Fruit fly (Drosophila melanogaster) whole organism, prepupa: ENCODE results near the gene CG4080.

Source experiments
- Blimp-1 ChIP-seq: fragments of 200-800 bp; sonication (Bioruptor generic); optimal IDR thresholded peaks from 3 replicates; lab custom pipeline; 2017; ENCODE audit warnings: missing biosample characterization, missing genetic modification characterization, mild to moderate bottlenecking, moderate library complexity, missing genetic modification reagents
- CG10631 ChIP-seq: fragments of 200-800 bp; sonication (Bioruptor generic); optimal IDR thresholded peaks from 2 replicates; lab custom pipeline; 2016; ENCODE audit warnings: missing biosample characterization, missing genetic modification characterization
- CG11294 ChIP-seq: fragments of 200-800 bp; sonication (Bioruptor generic); IDR thresholded peaks from 2 replicates; pipeline ENCODE4 v1.3.6; 2022; ENCODE audit warnings: missing biosample characterization, missing genetic modification characterization
- CG11762 ChIP-seq: fragments of 200-800 bp; sonication (Bioruptor generic); optimal IDR thresholded peaks from 3 replicates; lab custom pipeline; 2016; ENCODE audit warnings: missing biosample characterization, missing genetic modification characterization; ENCODE audit not compliant: insufficient read depth
- CG11902 ChIP-seq: fragments of 200-800 bp; sonication (Bioruptor generic); optimal IDR thresholded peaks from 3 replicates; lab custom pipeline; 2016; ENCODE audit warnings: missing biosample characterization, missing genetic modification characterization
- CG15336 ChIP-seq: fragments of 200-800 bp; sonication (Bioruptor generic); IDR thresholded peaks from 2 replicates; pipeline ENCODE4 v1.3.6; 2022; ENCODE audit warnings: missing biosample characterization, missing genetic modification characterization
- CG1621 ChIP-seq: fragments of 200-800 bp; sonication (Bioruptor generic); optimal IDR thresholded peaks from 3 replicates; lab custom pipeline; 2018; ENCODE audit warnings: missing biosample characterization, mild to moderate bottlenecking, missing genetic modification characterization
- CG16779 ChIP-seq: fragments of 200-800 bp; sonication (Bioruptor generic); optimal IDR thresholded peaks from 3 replicates; lab custom pipeline; 2017; ENCODE audit warnings: missing biosample characterization, mild to moderate bottlenecking, missing genetic modification characterization
- CG31627 ChIP-seq: fragments of 200-800 bp; sonication (Bioruptor generic); optimal IDR thresholded peaks from 3 replicates; lab custom pipeline; 2016; ENCODE audit warnings: missing biosample characterization, missing genetic modification characterization
- CG32006 ChIP-seq: fragments of 200-800 bp; sonication (Bioruptor generic); optimal IDR thresholded peaks from 3 replicates; lab custom pipeline; 2017; ENCODE audit warnings: missing biosample characterization, mild to moderate bottlenecking, missing genetic modification characterization
- CG3919 ChIP-seq: fragments of 200-800 bp; sonication (Bioruptor generic); optimal IDR thresholded peaks from 3 replicates; lab custom pipeline; 2016; ENCODE audit warnings: missing biosample characterization, missing genetic modification characterization
- CG4318 ChIP-seq: fragments of 200-800 bp; sonication (Bioruptor generic); optimal IDR thresholded peaks from 3 replicates; lab custom pipeline; 2017; ENCODE audit warnings: missing biosample characterization, mild to moderate bottlenecking, missing genetic modification characterization
- CG6163 ChIP-seq: fragments of 200-800 bp; sonication (Bioruptor generic); IDR thresholded peaks from 3 replicates; pipeline ENCODE4 v1.3.6; 2022; ENCODE audit warnings: missing biosample characterization, missing genetic modification characterization
- CG6792 ChIP-seq: fragments of 200-800 bp; sonication (Bioruptor generic); optimal IDR thresholded peaks from 3 replicates; lab custom pipeline; 2016; ENCODE audit warnings: missing biosample characterization, missing genetic modification characterization
- CG6808 ChIP-seq: fragments of 200-800 bp; sonication (Bioruptor generic); optimal IDR thresholded peaks from 3 replicates; lab custom pipeline; 2017; ENCODE audit warnings: missing biosample characterization, missing genetic modification characterization, mild to moderate bottlenecking, moderate library complexity, missing genetic modification reagents
- CG6854 ChIP-seq: fragments of 200-800 bp; sonication (Bioruptor generic); optimal IDR thresholded peaks from 2 replicates; lab custom pipeline; 2017; ENCODE audit warnings: missing biosample characterization, mild to moderate bottlenecking, missing genetic modification characterization
- CG7368 ChIP-seq: fragments of 200-800 bp; sonication (Bioruptor generic); optimal IDR thresholded peaks from 3 replicates; lab custom pipeline; 2016; ENCODE audit warnings: missing biosample characterization, missing genetic modification characterization
- CG8319 ChIP-seq: fragments of 200-800 bp; sonication (Bioruptor generic); optimal IDR thresholded peaks from 3 replicates; lab custom pipeline; 2016; ENCODE audit warnings: missing biosample characterization, missing genetic modification characterization
- CG8632 ChIP-seq: fragments of 200-800 bp; sonication (Bioruptor generic); optimal IDR thresholded peaks from 3 replicates; lab custom pipeline; 2016; ENCODE audit warnings: missing biosample characterization, missing genetic modification characterization
- CG9139 ChIP-seq: fragments of 200-800 bp; sonication (Bioruptor generic); optimal IDR thresholded peaks from 3 replicates; lab custom pipeline; 2017; ENCODE audit warnings: missing biosample characterization, mild to moderate bottlenecking, missing genetic modification characterization
- Eip75B ChIP-seq: fragments of 200-800 bp; sonication (Bioruptor generic); optimal IDR thresholded peaks from 3 replicates; lab custom pipeline; 2016; ENCODE audit warnings: missing biosample characterization, missing genetic modification characterization
- Eip78C ChIP-seq: fragments of 200-800 bp; sonication (Bioruptor generic); peaks from one replicate; lab custom pipeline; 2016; ENCODE audit warnings: missing biosample characterization, missing genetic modification characterization
- Eip93F ChIP-seq: fragments of 200-800 bp; sonication (Bioruptor generic); optimal IDR thresholded peaks from 2 replicates; lab custom pipeline; 2016; ENCODE audit warnings: missing biosample characterization, mild to moderate bottlenecking, missing genetic modification characterization
- Ets21C ChIP-seq: fragments of 200-800 bp; sonication (Bioruptor generic); optimal IDR thresholded peaks from 3 replicates; lab custom pipeline; 2016; ENCODE audit warnings: missing biosample characterization, missing genetic modification characterization
- Ets96B ChIP-seq: fragments of 200-800 bp; optimal IDR thresholded peaks from 2 replicates; lab custom pipeline; 2019; ENCODE audit warnings: missing biosample characterization, mild to moderate bottlenecking, missing genetic modification characterization, moderate library complexity
- Gug ChIP-seq: fragments of 200-800 bp; sonication (Bioruptor generic); IDR thresholded peaks from 2 replicates; pipeline ENCODE4 v1.3.6; 2022; ENCODE audit warnings: missing biosample characterization, missing genetic modification characterization
- Hr38 ChIP-seq: sonication (Bioruptor generic); optimal IDR thresholded peaks from 2 replicates; lab custom pipeline; 2016; ENCODE audit warnings: missing biosample characterization, missing genetic modification characterization
- Hr39 ChIP-seq: fragments of 200-800 bp; sonication (Bioruptor generic); optimal IDR thresholded peaks from 2 replicates; lab custom pipeline; 2016; ENCODE audit warnings: missing biosample characterization, missing genetic modification characterization
- Hr4 ChIP-seq: fragments of 200-800 bp; sonication (Bioruptor generic); optimal IDR thresholded peaks from 3 replicates; lab custom pipeline; 2016; ENCODE audit warnings: missing biosample characterization, missing genetic modification characterization
- Lpt ChIP-seq: fragments of 200-800 bp; sonication (Bioruptor generic); optimal IDR thresholded peaks from 3 replicates; lab custom pipeline; 2016; ENCODE audit warnings: missing biosample characterization, missing genetic modification characterization
- Met ChIP-seq: fragments of 200-800 bp; sonication (Bioruptor generic); optimal IDR thresholded peaks from 3 replicates; lab custom pipeline; 2016; ENCODE audit warnings: missing biosample characterization, missing genetic modification characterization
- OdsH ChIP-seq: fragments of 200-800 bp; sonication (Bioruptor generic); optimal IDR thresholded peaks from 3 replicates; lab custom pipeline; 2016; ENCODE audit warnings: missing biosample characterization, missing genetic modification characterization
- Smox ChIP-seq: fragments of 200-800 bp; sonication (Bioruptor generic); optimal IDR thresholded peaks from 3 replicates; lab custom pipeline; 2016; ENCODE audit warnings: missing biosample characterization, missing genetic modification characterization
- Sox14 ChIP-seq: fragments of 200-800 bp; sonication (Bioruptor generic); optimal IDR thresholded peaks from 3 replicates; lab custom pipeline; 2016; ENCODE audit warnings: missing biosample characterization, missing genetic modification characterization
- Sox15 ChIP-seq: fragments of 200-800 bp; sonication (Bioruptor generic); optimal IDR thresholded peaks from 3 replicates; lab custom pipeline; 2016; ENCODE audit warnings: missing biosample characterization, missing genetic modification characterization
- acj6 ChIP-seq: fragments of 200-800 bp; sonication (Bioruptor generic); optimal IDR thresholded peaks from 3 replicates; lab custom pipeline; 2016; ENCODE audit warnings: missing biosample characterization, missing genetic modification characterization
- cyc ChIP-seq: fragments of 200-800 bp; sonication (Bioruptor generic); optimal IDR thresholded peaks from 3 replicates; lab custom pipeline; 2016; ENCODE audit warnings: missing biosample characterization, missing genetic modification characterization
- dac ChIP-seq: fragments of 200-800 bp; sonication (Bioruptor generic); optimal IDR thresholded peaks from 2 replicates; lab custom pipeline; 2017; ENCODE audit warnings: missing biosample characterization, mild to moderate bottlenecking, missing genetic modification characterization
- eg ChIP-seq: fragments of 200-800 bp; sonication (Bioruptor generic); IDR thresholded peaks from 3 replicates; pipeline ENCODE4 v1.3.6; 2022; ENCODE audit warnings: missing biosample characterization, missing genetic modification characterization
- esn ChIP-seq: fragments of 200-800 bp; sonication (Bioruptor generic); optimal IDR thresholded peaks from 2 replicates; lab custom pipeline; 2016; ENCODE audit warnings: missing biosample characterization, mild to moderate bottlenecking, missing genetic modification characterization, moderate library complexity
- fd59A ChIP-seq: fragments of 200-800 bp; sonication (Bioruptor generic); optimal IDR thresholded peaks from 2 replicates; lab custom pipeline; 2017; ENCODE audit warnings: missing biosample characterization, mild to moderate bottlenecking, missing genetic modification characterization, missing genetic modification reagents
- fd85E ChIP-seq: fragments of 200-800 bp; sonication (Bioruptor generic); optimal IDR thresholded peaks from 3 replicates; lab custom pipeline; 2016; ENCODE audit warnings: missing biosample characterization, missing genetic modification characterization
- fkh ChIP-seq: fragments of 200-800 bp; sonication (Bioruptor generic); optimal IDR thresholded peaks from 3 replicates; lab custom pipeline; 2017; ENCODE audit warnings: missing biosample characterization, mild to moderate bottlenecking, missing genetic modification characterization, moderate library complexity
- lz ChIP-seq: fragments of 200-800 bp; sonication (Bioruptor generic); optimal IDR thresholded peaks from 3 replicates; lab custom pipeline; 2016; ENCODE audit warnings: missing biosample characterization, missing genetic modification characterization
- net ChIP-seq: fragments of 200-800 bp; sonication (Bioruptor generic); optimal IDR thresholded peaks from 3 replicates; lab custom pipeline; 2016; ENCODE audit warnings: missing biosample characterization, missing genetic modification characterization
- pdm3 ChIP-seq: fragments of 200-800 bp; sonication (Bioruptor generic); optimal IDR thresholded peaks from 3 replicates; lab custom pipeline; 2016; ENCODE audit warnings: missing biosample characterization, missing genetic modification characterization
- salr ChIP-seq, 2 experiments: fragments of 200-800 bp; sonication (Bioruptor generic); optimal IDR thresholded peaks; 3 replicates each; lab custom pipeline; 2016 to 2018; ENCODE audit warnings: missing biosample characterization in 2 of 2, missing genetic modification characterization in 2 of 2, mild to moderate bottlenecking in 1 of 2
- spab ChIP-seq: fragments of 200-800 bp; sonication (Bioruptor generic); optimal IDR thresholded peaks from 2 replicates; lab custom pipeline; 2017; ENCODE audit warnings: missing biosample characterization, mild to moderate bottlenecking, missing genetic modification characterization, missing genetic modification reagents
- svp ChIP-seq: fragments of 200-800 bp; sonication (Bioruptor generic); peaks from one replicate; lab custom pipeline; 2016; ENCODE audit warnings: missing biosample characterization, missing genetic modification characterization
- topi ChIP-seq: fragments of 200-800 bp; sonication (Bioruptor generic); optimal IDR thresholded peaks from 3 replicates; lab custom pipeline; 2016; ENCODE audit warnings: missing biosample characterization, missing genetic modification characterization

Gene CG4080

dm6 chr3L:9399855-9400254, 828 bp upstream of the CG4080 start:
- TF ChIP-seq dac (GFP tag; lab: Kevin White, UChicago), result no peak
- no peak for TF ChIP-seq Hr38 (GFP tag; lab: Kevin White, UChicago)
- TF ChIP-seq Sox14 (GFP tag; lab: Kevin White, UChicago), result peak; percentile 13
- TF ChIP-seq CG8319, result no peak
- TF ChIP-seq Blimp-1 (GFP tag; lab: Kevin White, UChicago), result no peak
- no peak for TF ChIP-seq Met
- TF ChIP-seq eg, result no peak
- TF ChIP-seq spab (GFP tag; lab: Kevin White, UChicago), result no peak
- TF ChIP-seq Gug, result no peak
- TF ChIP-seq Lpt, result no peak
- TF ChIP-seq fd59A, result no peak
- TF ChIP-seq CG1621 (tag; lab: Kevin White, UChicago), result peak; percentile 55
- no peak for TF ChIP-seq Eip75B (GFP tag; lab: Kevin White, UChicago)

- no peak for TF ChIP-seq topi (GFP tag; lab: Kevin White, UChicago)
- no peak for TF ChIP-seq Hr38 (GFP tag; lab: Kevin White, UChicago)
- no peak for TF ChIP-seq CG31627 (GFP tag; lab: Kevin White, UChicago)
- TF ChIP-seq svp (GFP tag; lab: Kevin White, UChicago), result no peak
- TF ChIP-seq CG8632 (GFP tag; lab: Kevin White, UChicago), result no peak
- TF ChIP-seq CG6163 (GFP tag; lab: Robert Waterston, UW), result peak; percentile 31; the same call in 1 of the 3 replicates
- TF ChIP-seq CG6808 (GFP tag; lab: Kevin White, UChicago), result peak; percentile 5
- no peak; the same call in 1 of the 3 replicates for TF ChIP-seq eg
- TF ChIP-seq Hr4 (GFP tag; lab: Kevin White, UChicago), result no peak
- no peak for TF ChIP-seq Sox15 (GFP tag; lab: Kevin White, UChicago)
- no peak for TF ChIP-seq pdm3 (GFP tag; lab: Kevin White, UChicago)
- TF ChIP-seq CG10631 (GFP tag; lab: Kevin White, UChicago), result no peak
- no peak for TF ChIP-seq fkh (GFP tag; lab: Kevin White, UChicago)
- TF ChIP-seq CG7368, result peak; percentile 11
- TF ChIP-seq acj6 (GFP tag; lab: Kevin White, UChicago), result no peak
- no peak for TF ChIP-seq CG9139
- TF ChIP-seq Ets96B (tag; lab: Kevin White, UChicago), result peak; percentile 8
- TF ChIP-seq CG4318 (GFP tag; lab: Kevin White, UChicago), result no peak
- TF ChIP-seq CG1621 (tag; lab: Kevin White, UChicago), result peak; percentile 8
- no peak for TF ChIP-seq Smox
- TF ChIP-seq Eip78C, result peak; percentile 50
- TF ChIP-seq CG11762, result no peak
- no peak for TF ChIP-seq CG32006 (GFP tag; lab: Kevin White, UChicago)
- TF ChIP-seq Ets21C (GFP tag; lab: Kevin White, UChicago), result no peak
- TF ChIP-seq CG6792, result no peak
- TF ChIP-seq cyc (GFP tag; lab: Kevin White, UChicago), result peak; percentile 16
- TF ChIP-seq CG11294 (GFP tag; lab: Robert Waterston, UW), result peak; percentile 39
- TF ChIP-seq Hr39 (GFP tag; lab: Kevin White, UChicago), result no peak
- peak; percentile 3 for TF ChIP-seq CG11902 (GFP tag; lab: Kevin White, UChicago)
- TF ChIP-seq CG8319, result no peak
- no peak for TF ChIP-seq CG15336 (GFP tag; lab: Robert Waterston, UW)
- TF ChIP-seq Eip75B (GFP tag; lab: Kevin White, UChicago), result no peak
- TF ChIP-seq salr (GFP tag; optimal IDR thresholded peaks at IDR 0.05; lab: Kevin White, UChicago), result peak in 1 of 2 experiments; percentile 12
- no peak for TF ChIP-seq CG16779 (tag; lab: Kevin White, UChicago)
- no peak for TF ChIP-seq Eip93F (GFP tag; lab: Kevin White, UChicago)
- TF ChIP-seq CG6854 (GFP tag; lab: Kevin White, UChicago), result no peak
- TF ChIP-seq lz (GFP tag; lab: Kevin White, UChicago), result no peak
- peak; percentile 6 for TF ChIP-seq net (GFP tag; lab: Kevin White, UChicago)
- peak; percentile 21 for TF ChIP-seq OdsH
- TF ChIP-seq fd85E (GFP tag; lab: Kevin White, UChicago), result no peak
- TF ChIP-seq esn (GFP tag; lab: Kevin White, UChicago), result no peak
- peak; percentile 57 for TF ChIP-seq CG3919
- no peak for TF ChIP-seq fd59A
- TF ChIP-seq Met, result no peak
- no peak for TF ChIP-seq Blimp-1 (GFP tag; lab: Kevin White, UChicago)
- no peak for TF ChIP-seq Lpt
Observed at dm6 chr3L:9398435-9398981, 519 bp downstream of the CG4080 start.
